Worm (Caenorhabditis elegans) whole organism, L2 larva: Measurements from ENCODE around the gene D1046.18.

ENCODE experiments used
- F13H6.1 ChIP-seq: sonication (generic microtip); optimal IDR thresholded peaks from 2 replicates; lab custom pipeline; 2016; ENCODE audit warnings: missing genetic modification characterization, missing compliant biosample characterization
- Y55F3AM.14 ChIP-seq: fragments of 200-800 bp; sonication (Bioruptor generic); optimal IDR thresholded peaks from 2 replicates; lab custom pipeline; 2018; ENCODE audit warnings: mild to moderate bottlenecking, missing genetic modification characterization, missing compliant biosample characterization
- ZK546.5 ChIP-seq: sonication (generic microtip); optimal IDR thresholded peaks from 2 replicates; lab custom pipeline; 2017; ENCODE audit warnings: missing biosample characterization, missing genetic modification characterization
- aly-2 ChIP-seq: fragments of 150-350 bp; optimal IDR thresholded peaks from 2 replicates; lab custom pipeline; 2014; ENCODE audit warnings: missing biosample characterization, missing genetic modification characterization
- ceh-16 ChIP-seq: fragments of 150-350 bp; optimal IDR thresholded peaks from 2 replicates; lab custom pipeline; 2014; ENCODE audit warnings: missing biosample characterization, missing genetic modification characterization
- ceh-82 ChIP-seq: fragments of 150-350 bp; optimal IDR thresholded peaks from 2 replicates; lab custom pipeline; 2014; ENCODE audit warnings: missing biosample characterization, missing genetic modification characterization
- crh-2 ChIP-seq: sonication (generic microtip); optimal IDR thresholded peaks from 2 replicates; lab custom pipeline; 2017; ENCODE audit warnings: missing biosample characterization, missing genetic modification characterization
- dmd-4 ChIP-seq: sonication (generic microtip); optimal IDR thresholded peaks from 2 replicates; lab custom pipeline; 2017; ENCODE audit warnings: missing biosample characterization, missing genetic modification characterization
- egl-27 ChIP-seq: sonication (generic microtip); optimal IDR thresholded peaks from 3 replicates; lab custom pipeline; 2017; ENCODE audit warnings: missing biosample characterization, missing genetic modification reagents, missing genetic modification characterization
- elt-1 ChIP-seq: fragments of 150-350 bp; optimal IDR thresholded peaks from 2 replicates; lab custom pipeline; 2014; ENCODE audit warnings: missing biosample characterization, missing genetic modification characterization
- fos-1 ChIP-seq: fragments of 150-350 bp; optimal IDR thresholded peaks from 2 replicates; lab custom pipeline; 2014; ENCODE audit warnings: missing biosample characterization, missing genetic modification characterization
- gmeb-1 ChIP-seq: fragments of 150-350 bp; optimal IDR thresholded peaks from 2 replicates; lab custom pipeline; 2014; ENCODE audit warnings: missing biosample characterization, missing genetic modification characterization
- lin-11 ChIP-seq: fragments of 150-350 bp; sonication (generic microtip); optimal IDR thresholded peaks from 2 replicates; lab custom pipeline; 2014; ENCODE audit warnings: missing biosample characterization, missing genetic modification characterization, inconsistent platforms, mixed read lengths
- lin-39 ChIP-seq: fragments of 150-350 bp; optimal IDR thresholded peaks from 2 replicates; lab custom pipeline; 2014; ENCODE audit warnings: missing biosample characterization, missing genetic modification reagents, missing genetic modification characterization
- lsy-2 ChIP-seq, 2 experiments: fragments of 150-350 bp in 1 of 2; sonication (generic microtip) in 1 of 2; optimal IDR thresholded peaks; 2 replicates each; lab custom pipeline; 2014 to 2017; ENCODE audit warnings: missing biosample characterization in 2 of 2, missing genetic modification characterization in 2 of 2
- mab-5 ChIP-seq: fragments of 150-350 bp; optimal IDR thresholded peaks from 2 replicates; lab custom pipeline; 2014; ENCODE audit warnings: missing biosample characterization, missing genetic modification characterization
- mbf-1 ChIP-seq: sonication (generic microtip); optimal IDR thresholded peaks from 2 replicates; lab custom pipeline; 2017; ENCODE audit warnings: missing biosample characterization, missing genetic modification characterization
- mdl-1 ChIP-seq, 2 experiments: fragments of 150-350 bp in 1 of 2; sonication (generic microtip) in 1 of 2; optimal IDR thresholded peaks; 2 replicates each; lab custom pipeline; 2017; ENCODE audit warnings: missing biosample characterization in 2 of 2, missing genetic modification characterization in 2 of 2
- nhr-10 ChIP-seq: sonication (generic microtip); optimal IDR thresholded peaks from 2 replicates; lab custom pipeline; 2017; ENCODE audit warnings: missing biosample characterization, missing genetic modification characterization
- nhr-129 ChIP-seq: fragments of 150-350 bp; optimal IDR thresholded peaks from 2 replicates; lab custom pipeline; 2014; ENCODE audit warnings: missing biosample characterization, missing genetic modification characterization
- nhr-23 ChIP-seq: fragments of 150-350 bp; optimal IDR thresholded peaks from 2 replicates; lab custom pipeline; 2014; ENCODE audit warnings: missing biosample characterization, missing genetic modification reagents, missing genetic modification characterization
- nhr-237 ChIP-seq: fragments of 150-350 bp; optimal IDR thresholded peaks from 2 replicates; lab custom pipeline; 2014; ENCODE audit warnings: missing biosample characterization, missing genetic modification characterization
- nhr-25 ChIP-seq: fragments of 150-350 bp; sonication (generic microtip); optimal IDR thresholded peaks from 3 replicates; lab custom pipeline; 2014; ENCODE audit warnings: missing biosample characterization, missing genetic modification characterization
- nhr-6 ChIP-seq: fragments of 150-350 bp; optimal IDR thresholded peaks from 2 replicates; lab custom pipeline; 2014; ENCODE audit warnings: missing biosample characterization, missing genetic modification characterization
- nhr-77 ChIP-seq: fragments of 150-350 bp; optimal IDR thresholded peaks from 2 replicates; lab custom pipeline; 2014; ENCODE audit warnings: missing biosample characterization, missing genetic modification characterization
- peb-1 ChIP-seq: fragments of 150-350 bp; optimal IDR thresholded peaks from 2 replicates; lab custom pipeline; 2014; ENCODE audit warnings: missing biosample characterization, missing genetic modification characterization
- skn-1 ChIP-seq: sonication (generic microtip); optimal IDR thresholded peaks from 2 replicates; lab custom pipeline; 2017; ENCODE audit warnings: missing biosample characterization, missing genetic modification characterization
- sma-3 ChIP-seq: sonication (generic microtip); optimal IDR thresholded peaks from 2 replicates; lab custom pipeline; 2016; ENCODE audit warnings: missing genetic modification reagents, missing genetic modification characterization, missing compliant biosample characterization
- sma-9 ChIP-seq, 2 experiments: fragments of 150-350 bp in 1 of 2; sonication (generic microtip) in 1 of 2; optimal IDR thresholded peaks; 2 replicates each; lab custom pipeline; 2014 to 2016; ENCODE audit warnings: missing genetic modification characterization in 2 of 2, mild to moderate bottlenecking in 1 of 2, missing biosample characterization in 1 of 2, missing compliant biosample characterization in 1 of 2, missing genetic modification reagents in 1 of 2, moderate library complexity in 1 of 2
- unc-39 ChIP-seq: fragments of 150-350 bp; optimal IDR thresholded peaks from 2 replicates; lab custom pipeline; 2014; ENCODE audit warnings: missing biosample characterization, missing genetic modification characterization
- unc-55 ChIP-seq: fragments of 150-350 bp; sonication (generic microtip); optimal IDR thresholded peaks from 3 replicates; lab custom pipeline; 2014; ENCODE audit warnings: missing biosample characterization, missing genetic modification reagents, missing genetic modification characterization
- unc-62 ChIP-seq: fragments of 150-350 bp; optimal IDR thresholded peaks from 2 replicates; lab custom pipeline; 2014; ENCODE audit warnings: missing biosample characterization, missing genetic modification reagents, missing genetic modification characterization
- zag-1 ChIP-seq: fragments of 150-350 bp; optimal IDR thresholded peaks from 2 replicates; lab custom pipeline; 2014; ENCODE audit warnings: missing biosample characterization, missing genetic modification characterization
- ztf-11 ChIP-seq: sonication (generic microtip); optimal IDR thresholded peaks from 2 replicates; lab custom pipeline; 2017; ENCODE audit warnings: missing biosample characterization, missing genetic modification characterization
- ztf-4 ChIP-seq: fragments of 150-350 bp; optimal IDR thresholded peaks from 2 replicates; lab custom pipeline; 2014; ENCODE audit warnings: missing biosample characterization, missing genetic modification characterization

D1046.18 gene

DNA sequence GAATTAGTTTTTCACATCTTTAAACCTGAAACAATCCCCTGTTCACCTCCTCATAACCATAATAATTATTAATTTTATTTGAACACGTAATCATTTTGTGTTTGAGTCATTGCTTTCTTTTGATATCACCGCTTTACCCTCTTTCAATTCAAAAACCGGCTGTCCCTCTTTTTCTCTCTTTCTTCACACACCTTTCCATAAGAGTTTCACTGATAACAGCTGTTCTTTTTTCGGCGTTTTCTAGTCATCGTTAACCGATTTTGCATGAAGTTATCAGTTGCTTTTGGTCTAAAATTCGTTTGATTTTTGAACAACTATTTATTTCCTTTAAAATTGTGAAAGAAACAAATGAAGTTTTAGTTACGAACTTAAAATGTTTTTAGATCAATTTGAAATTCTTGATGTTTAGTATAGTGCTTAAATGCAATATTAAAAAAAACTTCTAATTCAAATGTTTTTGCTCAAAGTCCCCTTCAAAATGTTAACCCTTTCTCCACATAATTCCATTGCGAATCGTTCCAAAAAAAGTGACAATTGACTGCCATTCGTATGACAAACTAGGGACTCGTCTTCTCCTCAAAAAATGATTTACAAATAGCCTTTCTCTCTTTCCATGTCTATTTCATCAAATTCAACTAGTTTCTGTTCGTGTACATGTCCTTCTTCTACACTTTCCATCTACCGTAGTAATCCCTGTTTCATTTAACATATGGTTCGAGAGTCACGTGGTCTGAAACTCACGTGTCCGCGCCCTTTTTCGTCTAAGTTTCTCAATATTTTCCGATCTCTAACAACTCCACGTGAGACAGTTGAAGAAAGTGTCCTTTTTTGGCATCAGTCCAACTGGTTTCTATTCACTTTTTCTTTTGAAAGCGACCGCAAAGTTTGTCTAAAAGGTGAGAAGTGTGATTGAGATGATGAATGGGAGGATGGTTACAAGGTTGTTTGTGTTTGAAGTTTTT lies 19.3 kb downstream of the D1046.18 start (continued):
- TF ChIP-seq nhr-77: no peak
- no peak for TF ChIP-seq skn-1 (tag; lab: Kevin White, UChicago)
- no peak for TF ChIP-seq dmd-4
- TF ChIP-seq aly-2: no peak
- peak; percentile 95 for TF ChIP-seq sma-9 (GFP tag; optimal IDR thresholded peaks at IDR 0.05; lab: Kevin White, UChicago)
- TF ChIP-seq sma-9 (tag; optimal IDR thresholded peaks at IDR 0.05; lab: Kevin White, UChicago): no peak
- no peak for TF ChIP-seq zag-1 (tag; lab: Kevin White, UChicago)
- TF ChIP-seq unc-55 (GFP tag; lab: Kevin White, UChicago): no peak
- TF ChIP-seq nhr-129 (tag; lab: Kevin White, UChicago): peak; percentile 81
- TF ChIP-seq nhr-237: no peak
- no peak for TF ChIP-seq ZK546.5 (tag; lab: Kevin White, UChicago)
- TF ChIP-seq ztf-11 (tag; lab: Kevin White, UChicago): no peak
- TF ChIP-seq nhr-25 (tag; lab: Kevin White, UChicago): peak; percentile 97

DNA sequence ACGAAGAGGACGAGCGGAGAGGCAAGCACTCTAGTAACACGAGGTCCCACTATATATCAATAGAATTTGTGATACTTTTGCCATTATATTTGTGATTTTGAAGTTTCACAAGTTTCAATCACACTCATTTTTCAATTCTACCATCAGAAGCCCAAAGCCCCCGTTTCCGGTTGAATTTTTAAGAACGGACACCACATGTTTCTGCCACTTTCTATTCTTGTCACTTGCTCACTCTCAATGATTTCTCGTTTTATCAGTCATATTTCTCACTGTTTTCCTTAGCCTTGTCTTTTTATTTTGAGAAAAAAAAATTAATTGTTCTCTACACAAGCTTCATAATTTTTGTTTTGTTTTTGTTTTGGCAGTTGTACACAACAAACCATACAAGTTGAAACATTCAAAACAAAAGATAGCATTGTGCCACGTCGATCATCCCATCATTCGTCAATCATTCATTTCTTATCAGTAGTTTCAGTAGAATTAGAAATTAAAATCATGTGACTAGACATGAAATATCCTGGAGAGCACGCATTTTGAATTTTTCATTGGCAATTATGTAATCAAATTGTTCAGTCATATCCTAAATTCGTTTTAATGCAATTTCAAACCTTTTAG lies 22.0 kb downstream of the D1046.18 start:
- TF ChIP-seq lin-11: no peak
- TF ChIP-seq fos-1 (tag; lab: Kevin White, UChicago): peak; percentile 31

DNA sequence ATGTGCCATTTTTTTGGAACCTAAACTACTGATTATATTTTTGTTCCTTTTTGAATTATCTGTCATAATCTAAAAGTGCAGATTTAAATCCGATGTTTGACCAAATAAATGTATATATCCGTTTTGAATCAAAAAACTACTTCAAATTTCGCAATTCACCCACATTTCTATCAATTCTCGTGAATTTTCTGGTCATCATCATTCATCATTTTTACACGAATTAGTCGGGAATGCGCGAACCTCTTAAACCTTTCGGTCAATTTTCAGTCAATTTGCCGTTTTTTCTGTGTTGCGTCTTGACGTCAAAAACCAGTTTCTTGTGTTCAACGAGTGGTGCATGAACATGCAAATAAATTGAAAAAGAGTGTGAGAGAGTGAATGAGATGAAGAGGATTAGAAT lies 24.1 kb downstream of the D1046.18 start:
- peak; percentile 9 for TF ChIP-seq unc-55 (GFP tag; lab: Kevin White, UChicago)
- TF ChIP-seq nhr-6 (tag; lab: Kevin White, UChicago): peak; percentile 5
- TF ChIP-seq ceh-82: no peak

DNA sequence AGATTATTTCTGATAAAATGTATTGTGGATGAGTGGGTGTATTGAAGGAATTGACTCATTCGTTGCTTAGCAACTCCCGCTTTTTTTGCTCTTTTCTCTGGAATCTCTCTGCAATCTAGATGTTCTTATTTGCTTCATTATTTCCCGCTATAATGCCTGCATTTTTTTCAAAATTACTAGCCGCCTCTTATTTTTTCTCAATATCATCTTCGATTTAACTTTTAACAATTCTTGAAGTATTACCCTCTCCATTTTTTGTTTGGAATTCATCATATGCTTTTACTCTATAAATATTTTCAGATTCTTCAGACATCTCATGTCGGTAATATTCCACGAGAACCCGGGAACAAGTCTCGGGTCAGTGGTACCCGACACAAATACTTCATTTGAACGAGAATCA lies 26.1 kb downstream of the D1046.18 start, which contains the start of gene tpra-1:
tpra-1 (plus strand) TSS at position 301 of the 400 bp plus-strand sequence.
- TF ChIP-seq unc-39 (tag; lab: Kevin White, UChicago) (no peak), peb-1 (no peak), ztf-4 (no peak), nhr-129 (tag; lab: Kevin White, UChicago) (no peak)
- TF ChIP-seq, all 48 proteins: peak for 0

DNA sequence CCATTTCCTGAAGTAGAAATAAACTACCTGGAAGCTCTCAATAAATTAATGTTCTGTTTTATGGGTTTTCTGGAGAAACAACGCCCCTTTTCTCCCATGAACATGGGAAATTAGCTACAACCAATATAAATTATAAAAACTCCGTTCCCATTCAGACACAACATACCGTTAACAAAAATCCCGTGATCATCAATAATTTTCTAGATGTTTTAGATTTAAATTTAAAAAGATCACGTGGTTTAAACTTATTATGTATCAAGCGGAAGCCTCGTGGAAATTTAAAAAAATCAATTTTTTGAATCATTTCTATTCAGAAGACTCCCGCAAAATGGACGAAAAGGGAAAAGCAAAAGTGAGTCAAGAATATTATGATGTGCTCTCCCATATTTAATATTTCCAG lies 35.8 kb downstream of the D1046.18 start, which contains the start of gene C53B4.2:
C53B4.2 (plus strand) TSS at position 301 of the 400 bp plus-strand sequence.
- no peak for TF ChIP-seq ztf-11 (tag; lab: Kevin White, UChicago)
- TF ChIP-seq F13H6.1: no peak
- no peak for TF ChIP-seq ceh-82
- TF ChIP-seq, all 48 proteins: peak for 0

ce11 chrIV:8967990-8968389 lies 37.9 kb downstream of the D1046.18 start, which contains the start of gene suex-2:
TSS of gene suex-2 (plus strand) at chrIV:8968290.
- TF ChIP-seq sma-3: no peak
- no peak for TF ChIP-seq elt-1 (tag; lab: Kevin White, UChicago)
- no peak for TF ChIP-seq unc-55 (GFP tag; lab: Kevin White, UChicago)
- TF ChIP-seq egl-27 (tag; lab: Kevin White, UChicago): no peak

DNA sequence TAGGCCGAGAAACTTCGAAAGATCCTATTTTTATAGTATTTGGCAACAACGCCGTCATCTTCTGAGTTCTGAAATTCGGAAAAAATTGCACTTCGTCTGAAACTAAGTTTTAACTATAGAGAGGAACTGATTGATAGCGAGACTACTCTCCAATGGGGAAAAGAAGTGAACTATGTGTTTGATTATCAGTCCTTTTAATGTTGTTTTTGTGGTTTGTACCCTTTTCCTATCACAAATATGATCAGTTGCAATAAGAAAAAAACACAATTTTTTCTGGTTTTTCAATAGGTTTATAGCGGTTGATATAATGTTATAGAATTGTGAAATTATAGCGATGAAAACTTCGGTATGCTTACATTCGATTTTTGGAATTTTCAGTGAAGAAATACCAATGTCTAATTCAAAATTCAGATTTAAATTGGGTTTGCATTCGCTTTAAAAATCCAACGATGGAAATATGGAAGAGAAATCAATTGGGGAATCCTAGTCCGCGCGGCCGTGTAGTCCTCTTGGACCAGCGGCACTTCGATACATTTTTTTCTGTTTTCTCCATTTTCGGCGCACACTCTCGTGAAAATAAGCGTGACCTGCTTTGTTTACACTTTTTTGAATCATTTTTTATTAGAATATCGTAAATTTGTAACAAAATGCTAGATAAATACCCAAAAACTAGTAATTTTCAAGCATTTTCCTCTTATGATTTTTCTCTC lies 43.4 kb downstream of the D1046.18 start, which contains the start of gene C53B4.3:
C53B4.3 (minus strand) TSS at position 464 of the 710 bp plus-strand sequence.
- peak; percentile 29 for TF ChIP-seq fos-1 (tag; lab: Kevin White, UChicago)
- no peak for TF ChIP-seq unc-62
- TF ChIP-seq ZK546.5 (tag; lab: Kevin White, UChicago): no peak
- peak; percentile 51 to 75 for TF ChIP-seq lsy-2 (tag; optimal IDR thresholded peaks at IDR 0.05; lab: Kevin White, UChicago)
- no peak for TF ChIP-seq Y55F3AM.14 (GFP tag; lab: Kevin White, UChicago)
- peak; percentile 58 for TF ChIP-seq gmeb-1 (tag; lab: Kevin White, UChicago)
- peak; percentile 39 for TF ChIP-seq crh-2 (tag; lab: Kevin White, UChicago)
- no peak for TF ChIP-seq nhr-23 (tag; lab: Kevin White, UChicago)
- TF ChIP-seq ztf-11 (tag; lab: Kevin White, UChicago): no peak
- no peak for TF ChIP-seq ceh-16 (tag; lab: Kevin White, UChicago)
- TF ChIP-seq lin-39 (tag; lab: Kevin White, UChicago): no peak
- TF ChIP-seq egl-27 (tag; lab: Kevin White, UChicago): no peak
- peak; percentile 65 for TF ChIP-seq unc-55 (GFP tag; lab: Kevin White, UChicago)
- TF ChIP-seq lin-11: peak; percentile 7
- TF ChIP-seq F13H6.1: peak; percentile 81
- TF ChIP-seq mab-5: no peak
- peak; percentile 24 for TF ChIP-seq nhr-129 (tag; lab: Kevin White, UChicago)
- no peak for TF ChIP-seq nhr-10 (tag; lab: Kevin White, UChicago)
- no peak for TF ChIP-seq elt-1 (tag; lab: Kevin White, UChicago)
- no peak for TF ChIP-seq nhr-6 (tag; lab: Kevin White, UChicago)
- TF ChIP-seq ztf-4: peak; percentile 1
- no peak for TF ChIP-seq ceh-82
- no peak for TF ChIP-seq mbf-1 (tag; lab: Kevin White, UChicago)
- TF ChIP-seq mdl-1 (tag; optimal IDR thresholded peaks at IDR 0.05; lab: Kevin White, UChicago): no peak
- TF ChIP-seq skn-1 (tag; lab: Kevin White, UChicago): no peak
